Fruit fly (Drosophila melanogaster): ENCODE data around the gene Snoo.

Gene Snoo

DNA sequence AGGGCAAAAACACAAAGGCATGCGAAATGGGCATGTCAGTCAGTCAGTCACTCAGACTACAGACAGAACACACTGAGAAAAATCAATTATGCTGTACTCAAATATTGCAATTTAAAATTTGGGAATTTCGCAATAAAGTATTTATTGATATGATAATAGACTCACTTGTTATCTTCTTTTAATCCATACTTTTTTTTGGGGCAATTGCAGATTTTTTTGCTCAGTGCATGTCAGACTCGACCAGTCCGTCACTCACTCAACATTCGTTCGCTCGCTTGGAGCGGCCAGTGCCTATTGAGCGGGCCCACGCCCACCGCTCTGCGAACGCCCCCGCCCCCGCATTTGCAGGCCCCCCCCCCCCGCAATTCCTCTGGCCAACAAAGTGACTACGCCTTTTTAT lies 67.6 kb downstream of the Snoo start (continued):
- TF ChIP-seq run (tag; optimal IDR thresholded peaks at IDR 0.05) (peak; percentile 43), btn (GFP tag; optimal IDR thresholded peaks at IDR 0.05) (no peak), CG6813 (GFP tag; optimal IDR thresholded peaks at IDR 0.05) (no peak), CG12299 (tag; optimal IDR thresholded peaks at IDR 0.05) (peak; percentile 36), grau (tag; optimal IDR thresholded peaks at IDR 0.05) (peak; percentile 75), CG13296 (GFP tag; optimal IDR thresholded peaks at IDR 0.05) (peak; percentile 19), Jarid2 (GFP tag; optimal IDR thresholded peaks at IDR 0.05) (no peak), CG15514 (GFP tag; optimal IDR thresholded peaks at IDR 0.05) (peak; percentile 2), BEAF-32 (GFP tag; optimal IDR thresholded peaks at IDR 0.05) (no peak), BtbVII (GFP tag; optimal IDR thresholded peaks at IDR 0.05) (no peak), ac (GFP tag; optimal IDR thresholded peaks at IDR 0.05) (no peak), Aef1 (GFP tag; IDR thresholded peaks at IDR 0.05) (peak; percentile 68), Eip74EF (GFP tag; optimal IDR thresholded peaks at IDR 0.05) (no peak), ro (GFP tag; IDR thresholded peaks at IDR 0.05) (0 out of 2 replicates have a peak, but pooled peaks have one; percentile 7), zfh1 (GFP tag; IDR thresholded peaks at IDR 0.05) (peak; percentile 79), CG10274 (GFP tag; optimal IDR thresholded peaks at IDR 0.05) (no peak), CG18619 (GFP tag; optimal IDR thresholded peaks at IDR 0.05) (peak; percentile 69), MESR4 (GFP tag; optimal IDR thresholded peaks at IDR 0.05) (no peak), CG9876 (GFP tag; optimal IDR thresholded peaks at IDR 0.05) (no peak), E2f2 (GFP tag; IDR thresholded peaks at IDR 0.05) (peak; percentile 44; the same call in 1 of the 2 replicates), CG14014 (GFP tag; IDR thresholded peaks at IDR 0.05) (peak; percentile 82), PHDP (tag; optimal IDR thresholded peaks at IDR 0.05) (peak; percentile 78), wek (GFP tag; optimal IDR thresholded peaks at IDR 0.05) (peak; percentile 28), h (optimal IDR thresholded peaks at IDR 0.05) (no peak), CG3281 (GFP tag; optimal IDR thresholded peaks at IDR 0.05) (no peak), shn (GFP tag; optimal IDR thresholded peaks at IDR 0.05) (no peak), otp (GFP tag; IDR thresholded peaks at IDR 0.05) (peak; percentile 62; the same call in 1 of the 3 replicates), CG9215 (GFP tag; IDR thresholded peaks at IDR 0.05) (peak; percentile 34; the same call in 1 of the 2 replicates), CG6683 (GFP tag; optimal IDR thresholded peaks at IDR 0.05) (no peak), CG13424 (tag; optimal IDR thresholded peaks at IDR 0.05) (peak; percentile 80), repo (GFP tag; optimal IDR thresholded peaks at IDR 0.05) (peak; percentile 13), CG10321 (GFP tag; IDR thresholded peaks at IDR 0.05) (no peak; the same call in 1 of the 2 replicates), lola (GFP tag; optimal IDR thresholded peaks at IDR 0.05) (no peak), jumu (GFP tag; optimal IDR thresholded peaks at IDR 0.05) (peak; percentile 54), cwo (GFP tag; optimal IDR thresholded peaks at IDR 0.05) (peak; percentile 28), Lpt (GFP tag; optimal IDR thresholded peaks at IDR 0.05) (no peak), CG15479 (GFP tag; optimal IDR thresholded peaks at IDR 0.05) (no peak), CG1603 (tag; optimal IDR thresholded peaks at IDR 0.05) (peak; percentile 88), Lhr (GFP tag; optimal IDR thresholded peaks at IDR 0.05) (no peak), vfl (GFP tag; optimal IDR thresholded peaks at IDR 0.05) (no peak), CG11085 (GFP tag; IDR thresholded peaks at IDR 0.05) (no peak), CG8478 (optimal IDR thresholded peaks at IDR 0.05) (no peak), pros (GFP tag; optimal IDR thresholded peaks at IDR 0.05) (no peak), CG17385 (GFP tag; optimal IDR thresholded peaks at IDR 0.05) (peak; percentile 74), CkIIα-i1 (GFP tag; IDR thresholded peaks at IDR 0.05) (0 out of 2 replicates have a peak, but pooled peaks have one; percentile 35), CG11093 (GFP tag; IDR thresholded peaks at IDR 0.05) (peak; percentile 46; the same call in 1 of the 3 replicates), Optix (GFP tag; IDR thresholded peaks at IDR 0.05) (peak; percentile 44; the same call in 2 of the 3 replicates), chif (GFP tag; optimal IDR thresholded peaks at IDR 0.05) (peak; percentile 41 to 63), CG12659 (GFP tag; optimal IDR thresholded peaks at IDR 0.05) (peak; percentile 71), emc (GFP tag; optimal IDR thresholded peaks at IDR 0.05) (no peak)

Measured in whole organism, embryonic.